Fruit fly (Drosophila melanogaster) whole organism, prepupa: ENCODE data around the gene CG11131.

ENCODE experiments used
- CG11902 ChIP-seq: fragments of 200-800 bp; sonication (Bioruptor generic); optimal IDR thresholded peaks from 3 replicates; lab custom pipeline; 2016; ENCODE audit warnings: missing biosample characterization, missing genetic modification characterization
- CG4318 ChIP-seq: fragments of 200-800 bp; sonication (Bioruptor generic); optimal IDR thresholded peaks from 3 replicates; lab custom pipeline; 2017; ENCODE audit warnings: missing biosample characterization, mild to moderate bottlenecking, missing genetic modification characterization
- CG6163 ChIP-seq: fragments of 200-800 bp; sonication (Bioruptor generic); IDR thresholded peaks from 3 replicates; pipeline ENCODE4 v1.3.6; 2022; ENCODE audit warnings: missing biosample characterization, missing genetic modification characterization
- CG6854 ChIP-seq: fragments of 200-800 bp; sonication (Bioruptor generic); optimal IDR thresholded peaks from 2 replicates; lab custom pipeline; 2017; ENCODE audit warnings: missing biosample characterization, mild to moderate bottlenecking, missing genetic modification characterization
- Eip75B ChIP-seq: fragments of 200-800 bp; sonication (Bioruptor generic); optimal IDR thresholded peaks from 3 replicates; lab custom pipeline; 2016; ENCODE audit warnings: missing biosample characterization, missing genetic modification characterization
- Gug ChIP-seq: fragments of 200-800 bp; sonication (Bioruptor generic); IDR thresholded peaks from 2 replicates; pipeline ENCODE4 v1.3.6; 2022; ENCODE audit warnings: missing biosample characterization, missing genetic modification characterization
- Hr39 ChIP-seq: fragments of 200-800 bp; sonication (Bioruptor generic); optimal IDR thresholded peaks from 2 replicates; lab custom pipeline; 2016; ENCODE audit warnings: missing biosample characterization, missing genetic modification characterization
- esn ChIP-seq: fragments of 200-800 bp; sonication (Bioruptor generic); optimal IDR thresholded peaks from 2 replicates; lab custom pipeline; 2016; ENCODE audit warnings: missing biosample characterization, mild to moderate bottlenecking, missing genetic modification characterization, moderate library complexity
- lz ChIP-seq: fragments of 200-800 bp; sonication (Bioruptor generic); optimal IDR thresholded peaks from 3 replicates; lab custom pipeline; 2016; ENCODE audit warnings: missing biosample characterization, missing genetic modification characterization
- net ChIP-seq: fragments of 200-800 bp; sonication (Bioruptor generic); optimal IDR thresholded peaks from 3 replicates; lab custom pipeline; 2016; ENCODE audit warnings: missing biosample characterization, missing genetic modification characterization

dm6 chr3L:22851172-22852128 lies 47.1 kb upstream of the CG11131 start:
- TF ChIP-seq CG6854 (peak; percentile 90), esn (GFP tag; lab: Kevin White, UChicago) (peak; percentile 33), net (peak; percentile 70), CG11902 (GFP tag; lab: Kevin White, UChicago) (no peak), CG6163 (GFP tag; lab: Robert Waterston, UW) (peak; percentile 79; the same call in 2 of the 3 replicates), Hr39 (GFP tag; lab: Kevin White, UChicago) (no peak), lz (GFP tag; lab: Kevin White, UChicago) (peak; percentile 11), CG4318 (GFP tag; lab: Kevin White, UChicago) (no peak), Eip75B (GFP tag; lab: Kevin White, UChicago) (peak; percentile 78), Gug (GFP tag; lab: Robert Waterston, UW) (0 out of 2 replicates have a peak, but pooled peaks have one; percentile 8)
